Worm (Caenorhabditis elegans) whole organism, mixed stage, embryonic: ENCODE measurements around the gene hlh-26.

Experiments
- drap-1 ChIP-seq: fragments of 200-800 bp; sonication (Bioruptor generic); optimal IDR thresholded peaks from 3 replicates; lab custom pipeline; 2018; ENCODE audit warnings: mild to moderate bottlenecking, missing genetic modification characterization, missing compliant biosample characterization
- elt-1 ChIP-seq: sonication (generic microtip); optimal IDR thresholded peaks from 2 replicates; lab custom pipeline; 2017; ENCODE audit warnings: missing genetic modification characterization, mild to moderate bottlenecking, missing compliant biosample characterization, antibody characterized with exemption, moderate library complexity, borderline replicate concordance; ENCODE audit not compliant: insufficient read depth
- unc-62 ChIP-seq: fragments of 150-350 bp; optimal IDR thresholded peaks from 2 replicates; lab custom pipeline; 2014; ENCODE audit warnings: missing biosample characterization, missing genetic modification reagents, missing genetic modification characterization
- zip-8 ChIP-seq: fragments of 150-350 bp; optimal IDR thresholded peaks from 2 replicates; lab custom pipeline; 2014; ENCODE audit warnings: missing biosample characterization, missing genetic modification characterization

ce11 chrII:5549746-5550145, 16.2 kb upstream of the hlh-26 start, which contains the start of gene C17C3.6:
- TF ChIP-seq elt-1 (no peak), unc-62 (GFP tag; lab: Kevin White, UChicago) (no peak), zip-8 (tag; lab: Kevin White, UChicago) (no peak), drap-1 (GFP tag; lab: Kevin White, UChicago) (no peak)
